Fruit fly (Drosophila melanogaster): ENCODE measurements around the gene Ccm3.

The Ccm3 gene

DNA sequence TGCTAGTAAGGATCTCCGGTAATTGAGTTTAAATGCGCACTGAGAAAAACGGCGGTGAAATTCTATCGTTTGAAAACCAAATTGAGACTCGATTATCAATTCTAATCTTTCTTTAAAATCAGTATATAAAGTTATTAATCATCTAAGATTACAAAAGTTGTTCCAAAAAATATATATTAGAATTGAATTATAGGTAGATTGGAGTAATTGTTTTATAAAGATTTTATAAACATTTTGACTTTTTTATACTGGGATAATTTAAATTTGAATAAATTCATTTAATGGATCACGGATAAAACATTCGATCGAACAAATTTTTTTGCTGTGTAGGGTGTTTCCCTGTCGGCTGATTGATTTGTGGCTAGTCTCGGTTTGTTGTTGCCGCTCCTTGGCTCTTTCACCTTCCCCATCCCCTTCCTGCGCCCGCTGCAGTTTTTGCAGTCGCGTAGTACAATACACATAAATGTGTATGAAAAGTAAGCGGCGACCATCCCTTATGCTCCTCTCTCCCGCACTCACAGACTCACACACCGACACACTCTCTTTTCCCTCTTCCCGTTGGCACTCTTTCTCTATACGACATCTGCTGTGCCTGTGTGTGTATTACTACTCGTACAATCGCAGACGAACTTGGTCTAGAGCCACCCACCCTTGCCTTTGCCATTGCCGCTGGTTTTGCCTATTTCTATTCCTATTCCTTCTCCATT is 47.2 kb downstream of the Ccm3 start (continued):
- TF ChIP-seq wek (GFP tag; optimal IDR thresholded peaks at IDR 0.05) (no peak), CG8924 (tag; optimal IDR thresholded peaks at IDR 0.05) (peak; percentile 89), CG2129 (GFP tag; IDR thresholded peaks at IDR 0.05; ENCODE audit: partially characterized antibody) (no peak), trh (GFP tag; optimal IDR thresholded peaks at IDR 0.05) (peak; percentile 19), shn (GFP tag; optimal IDR thresholded peaks at IDR 0.05) (no peak), CG12744 (GFP tag; optimal IDR thresholded peaks at IDR 0.05) (peak; percentile 14), Mes4 (GFP tag; optimal IDR thresholded peaks at IDR 0.05) (peak; percentile 15), CG1024 (GFP tag; IDR thresholded peaks at IDR 0.05) (no peak), hth (optimal IDR thresholded peaks at IDR 0.05) (peak; percentile 70), grau (tag; optimal IDR thresholded peaks at IDR 0.05) (peak; percentile 87), CG10366 (GFP tag; IDR thresholded peaks at IDR 0.05) (no peak), CG3163 (GFP tag; optimal IDR thresholded peaks at IDR 0.05) (peak; percentile 25), Deaf1 (tag; optimal IDR thresholded peaks at IDR 0.05) (peak; percentile 70), scrt (GFP tag; optimal IDR thresholded peaks at IDR 0.05) (peak; percentile 41), CG10543 (GFP tag; optimal IDR thresholded peaks at IDR 0.05) (peak; percentile 42), CG32532 (GFP tag; IDR thresholded peaks at IDR 0.05) (0 out of 2 replicates have a peak, but pooled peaks have one; percentile 13), ttk (GFP tag; IDR thresholded peaks at IDR 0.05) (0 out of 2 replicates have a peak, but pooled peaks have one; percentile 48), Jarid2 (GFP tag; optimal IDR thresholded peaks at IDR 0.05) (peak; percentile 9), btn (GFP tag; optimal IDR thresholded peaks at IDR 0.05) (no peak), CG31224 (GFP tag; IDR thresholded peaks at IDR 0.05) (0 out of 2 replicates have a peak, but pooled peaks have one; percentile 6), CG9817 (tag; optimal IDR thresholded peaks at IDR 0.05) (peak; percentile 53), CG1792 (GFP tag; optimal IDR thresholded peaks at IDR 0.05) (no peak), pfk (GFP tag; optimal IDR thresholded peaks at IDR 0.05) (no peak), CG11723 (GFP tag; optimal IDR thresholded peaks at IDR 0.05) (peak; percentile 46), D (optimal IDR thresholded peaks at IDR 0.05) (no peak), D (GFP tag; optimal IDR thresholded peaks at IDR 0.05) (peak; percentile 79), Rfx (GFP tag; IDR thresholded peaks at IDR 0.05) (no peak), dmrt99B (tag; optimal IDR thresholded peaks at IDR 0.05) (peak; percentile 82), tx (GFP tag; optimal IDR thresholded peaks at IDR 0.05) (no peak), Hmr (GFP tag; optimal IDR thresholded peaks at IDR 0.05) (peak; percentile 72), sens-2 (GFP tag; IDR thresholded peaks at IDR 0.05) (no peak), Meics (GFP tag; optimal IDR thresholded peaks at IDR 0.05) (peak; percentile 75), vvl (GFP tag; IDR thresholded peaks at IDR 0.05) (no peak), CG32772 (GFP tag; IDR thresholded peaks at IDR 0.05) (peak; percentile 42; the same call in 1 of the 2 replicates), dysf (GFP tag; IDR thresholded peaks at IDR 0.05) (no peak), CG11456 (GFP tag; IDR thresholded peaks at IDR 0.05) (no peak), BtbVII (GFP tag; optimal IDR thresholded peaks at IDR 0.05) (peak; percentile 66), chm (GFP tag; IDR thresholded peaks at IDR 0.05) (no peak), CG9727 (GFP tag; optimal IDR thresholded peaks at IDR 0.05) (peak; percentile 94), tll (GFP tag; optimal IDR thresholded peaks at IDR 0.05) (peak in 1 of 2 experiments; percentile 50), CG14050 (GFP tag; IDR thresholded peaks at IDR 0.05) (no peak), Doc2 (GFP tag; IDR thresholded peaks at IDR 0.05) (no peak), ken (GFP tag; IDR thresholded peaks at IDR 0.05) (no peak), CG43689 (GFP tag; IDR thresholded peaks at IDR 0.05) (no peak), jing (GFP tag; optimal IDR thresholded peaks at IDR 0.05) (peak; percentile 22), NFAT (GFP tag; IDR thresholded peaks at IDR 0.05) (no peak), CG18764 (GFP tag; optimal IDR thresholded peaks at IDR 0.05) (peak; percentile 47), CG32767 (GFP tag; IDR thresholded peaks at IDR 0.05) (0 out of 2 replicates have a peak, but pooled peaks have one; percentile 22), PHDP (tag; optimal IDR thresholded peaks at IDR 0.05) (peak; percentile 70), Sry-δ (GFP tag; optimal IDR thresholded peaks at IDR 0.05) (no peak)
